Worm (Caenorhabditis elegans) whole organism, young adult: ENCODE measurements around the gene pap-3.

Experiments
- B0035.1 ChIP-seq: sonication (generic microtip); optimal IDR thresholded peaks from 2 replicates; lab custom pipeline; 2016; ENCODE audit warnings: missing genetic modification characterization, mild to moderate bottlenecking, missing compliant biosample characterization, missing genotype, missing genetic modification reagents
- Y67H2A.10 ChIP-seq: fragments of 200-800 bp; sonication (Bioruptor generic); conservative IDR thresholded peaks from 2 replicates; pipeline ENCODE4 v1.3.6; 2022; ENCODE audit warnings: missing genetic modification reagents, missing genetic modification characterization, missing compliant biosample characterization
- ama-1 ChIP-seq, 3 experiments: fragments of 150-350 bp in 1 of 3; sonication (generic microtip) in 2 of 3; optimal IDR thresholded peaks; 2 replicates each; lab custom pipeline; 2014 to 2018; ENCODE audit warnings: missing biosample characterization in 2 of 3, missing genetic modification characterization in 2 of 3, missing genetic modification reagents in 2 of 3
- attf-3 ChIP-seq: fragments of 200-800 bp; sonication (Bioruptor generic); conservative IDR thresholded peaks from 2 replicates; pipeline ENCODE4 v1.3.6; 2022; ENCODE audit warnings: missing genetic modification reagents, missing genetic modification characterization, missing compliant biosample characterization
- ets-4 ChIP-seq: fragments of 200-800 bp; sonication (Bioruptor generic); optimal IDR thresholded peaks from 2 replicates; lab custom pipeline; 2018; ENCODE audit warnings: mild to moderate bottlenecking, missing genetic modification characterization, missing compliant biosample characterization
- lag-1 ChIP-seq: fragments of 200-800 bp; sonication (Bioruptor generic); IDR thresholded peaks from 2 replicates; pipeline ENCODE4 v1.3.6; 2022; ENCODE audit warnings: missing genetic modification reagents, missing genetic modification characterization, missing compliant biosample characterization
- madf-6 ChIP-seq: fragments of 200-800 bp; sonication (Bioruptor generic); IDR thresholded peaks from 2 replicates; pipeline ENCODE4 v1.3.6; 2022; ENCODE audit warnings: missing genetic modification reagents, missing genetic modification characterization, missing compliant biosample characterization
- pbrm-1 ChIP-seq: fragments of 200-800 bp; sonication (Bioruptor generic); IDR thresholded peaks from 2 replicates; pipeline ENCODE4 v1.3.6; 2022; ENCODE audit warnings: missing genetic modification reagents, missing genetic modification characterization, missing compliant biosample characterization
- sea-2 ChIP-seq: fragments of 200-800 bp; sonication (Bioruptor generic); IDR thresholded peaks from 2 replicates; pipeline ENCODE4 v1.3.6; 2022; ENCODE audit warnings: missing genetic modification characterization, missing compliant biosample characterization
- snpc-4 ChIP-seq, 5 experiments: fragments of 150-350 bp in 1 of 5; sonication (generic microtip) in 4 of 5; optimal IDR thresholded peaks; 2 replicates each; lab custom pipeline; 2014 to 2018; ENCODE audit warnings: missing genetic modification characterization in 5 of 5, missing biosample characterization in 3 of 5, antibody characterized with exemption in 2 of 5, mild to moderate bottlenecking in 2 of 5, missing compliant biosample characterization in 2 of 5, missing genotype in 2 of 5, moderate library complexity in 2 of 5, missing genetic modification reagents in 1 of 5
- sptf-2 ChIP-seq: fragments of 200-800 bp; sonication (Bioruptor generic); optimal IDR thresholded peaks from 2 replicates; lab custom pipeline; 2018; ENCODE audit warnings: mild to moderate bottlenecking, missing genetic modification characterization, missing compliant biosample characterization

DNA sequence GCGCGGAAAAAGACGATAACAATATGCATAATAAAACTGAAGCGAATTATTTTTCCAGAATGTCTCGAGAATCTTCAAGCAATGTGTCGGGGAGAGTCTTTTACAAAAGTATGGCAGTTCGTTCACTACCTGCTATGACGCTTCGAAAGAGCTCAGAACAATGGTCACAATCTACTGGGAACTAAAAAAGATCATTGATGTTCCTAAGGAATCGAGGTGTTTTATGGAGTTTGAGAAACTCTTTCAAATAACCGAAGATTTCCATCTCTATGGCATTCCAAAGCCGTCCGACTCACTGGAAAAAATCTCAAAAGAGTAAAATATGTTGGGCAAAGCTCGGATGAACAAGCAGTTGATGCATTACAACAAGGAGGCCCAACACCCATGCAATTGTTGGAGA, 44.0 kb downstream of the pap-3 start, which contains the start of gene F44E5.15:
- no peak for TF ChIP-seq ets-4
- no peak for TF ChIP-seq lag-1
- TF ChIP-seq sea-2 = no peak
- TF ChIP-seq madf-6 (GFP tag; lab: Robert Waterston, UW) = no peak
- TF ChIP-seq pbrm-1 = no peak
- TF ChIP-seq Y67H2A.10 (GFP tag; lab: Robert Waterston, UW) = no peak
- no peak for TF ChIP-seq sptf-2 (GFP tag; lab: Kevin White, UChicago)
- no peak for TF ChIP-seq B0035.1 (tag; lab: Kevin White, UChicago)
- no peak for TF ChIP-seq snpc-4 (GFP tag; optimal IDR thresholded peaks at IDR 0.05; lab: Kevin White, UChicago)
- no peak for TF ChIP-seq snpc-4 (tag; optimal IDR thresholded peaks at IDR 0.05; lab: Kevin White, UChicago)
- no peak for TF ChIP-seq attf-3 (GFP tag; lab: Robert Waterston, UW)
- TF ChIP-seq ama-1 (optimal IDR thresholded peaks at IDR 0.05; lab: Kevin White, UChicago) = no peak
- no peak for TF ChIP-seq ama-1 (GFP tag; optimal IDR thresholded peaks at IDR 0.05; lab: Kevin White, UChicago)
